Worm (Caenorhabditis elegans) whole organism, young adult: Measurements from ENCODE around the gene C03G6.6.

Experiments used
- B0019.2 ChIP-seq: fragments of 200-800 bp; sonication (Bioruptor generic); conservative IDR thresholded peaks from 2 replicates; pipeline ENCODE4 v1.3.6; 2022; ENCODE audit warnings: missing genetic modification reagents, missing genetic modification characterization, missing compliant biosample characterization
- B0261.1 ChIP-seq: sonication (generic microtip); optimal IDR thresholded peaks from 2 replicates; lab custom pipeline; 2016; ENCODE audit warnings: mild to moderate bottlenecking, missing genetic modification characterization, moderate library complexity, missing compliant biosample characterization
- F33H1.4 ChIP-seq: fragments of 200-800 bp; sonication (Bioruptor generic); IDR thresholded peaks from 2 replicates; pipeline ENCODE4 v1.3.6; 2022; ENCODE audit warnings: missing genetic modification reagents, missing genetic modification characterization, missing compliant biosample characterization
- F37B4.10 ChIP-seq: fragments of 200-800 bp; sonication (Bioruptor generic); IDR thresholded peaks from 2 replicates; pipeline ENCODE4 v1.3.6; 2022; ENCODE audit warnings: missing genetic modification characterization, missing compliant biosample characterization
- F39B2.1 ChIP-seq: fragments of 200-800 bp; sonication (Bioruptor generic); IDR thresholded peaks from 2 replicates; pipeline ENCODE4 v1.3.6; 2022; ENCODE audit warnings: missing genetic modification reagents, missing genetic modification characterization, missing compliant biosample characterization
- F49E8.2 ChIP-seq: sonication (generic microtip); optimal IDR thresholded peaks from 3 replicates; lab custom pipeline; 2017; ENCODE audit warnings: missing genetic modification characterization, mild to moderate bottlenecking, missing compliant biosample characterization, antibody characterized with exemption, moderate library complexity; ENCODE audit not compliant: insufficient read depth
- K12H6.12 ChIP-seq: fragments of 200-800 bp; sonication (Bioruptor generic); optimal IDR thresholded peaks from 2 replicates; lab custom pipeline; 2018; ENCODE audit warnings: mild to moderate bottlenecking, missing genetic modification characterization, missing compliant biosample characterization
- Y53F4B.3 ChIP-seq: fragments of 200-800 bp; sonication (Bioruptor generic); IDR thresholded peaks from 2 replicates; pipeline ENCODE4 v1.3.6; 2022; ENCODE audit warnings: missing genetic modification reagents, missing genetic modification characterization, missing compliant biosample characterization
- Y56A3A.18 ChIP-seq: fragments of 200-800 bp; sonication (Bioruptor generic); IDR thresholded peaks from 2 replicates; pipeline ENCODE4 v1.3.6; 2022; ENCODE audit warnings: missing genetic modification reagents, missing genetic modification characterization, missing compliant biosample characterization
- Y67H2A.10 ChIP-seq: fragments of 200-800 bp; sonication (Bioruptor generic); conservative IDR thresholded peaks from 2 replicates; pipeline ENCODE4 v1.3.6; 2022; ENCODE audit warnings: missing genetic modification reagents, missing genetic modification characterization, missing compliant biosample characterization
- Y95B8A.8 ChIP-seq: fragments of 200-800 bp; sonication (Bioruptor generic); IDR thresholded peaks from 2 replicates; pipeline ENCODE4 v1.3.6; 2022; ENCODE audit warnings: missing genetic modification reagents, missing genetic modification characterization, missing compliant biosample characterization
- ama-1 ChIP-seq, 3 experiments: fragments of 150-350 bp in 1 of 3; sonication (generic microtip) in 2 of 3; optimal IDR thresholded peaks; 2 replicates each; lab custom pipeline; 2014 to 2018; ENCODE audit warnings: missing biosample characterization in 2 of 3, missing genetic modification characterization in 2 of 3, missing genetic modification reagents in 2 of 3
- atf-7 ChIP-seq: sonication (generic microtip); optimal IDR thresholded peaks from 2 replicates; lab custom pipeline; 2017; ENCODE audit warnings: mild to moderate bottlenecking, missing genetic modification characterization, missing compliant biosample characterization
- attf-6 ChIP-seq: fragments of 200-800 bp; sonication (Bioruptor generic); IDR thresholded peaks from 2 replicates; pipeline ENCODE4 v1.3.6; 2022; ENCODE audit warnings: missing genetic modification reagents, missing genetic modification characterization, missing compliant biosample characterization
- bed-1 ChIP-seq: fragments of 200-800 bp; sonication (Bioruptor generic); IDR thresholded peaks from 2 replicates; pipeline ENCODE4 v1.3.6; 2022; ENCODE audit warnings: missing genetic modification reagents, missing genetic modification characterization, missing compliant biosample characterization
- ceh-27 ChIP-seq: fragments of 200-800 bp; sonication (Bioruptor generic); optimal IDR thresholded peaks from 2 replicates; lab custom pipeline; 2018; ENCODE audit warnings: mild to moderate bottlenecking, missing genetic modification characterization, moderate library complexity, missing compliant biosample characterization
- egl-18 ChIP-seq: fragments of 200-800 bp; sonication (Bioruptor generic); IDR thresholded peaks from 2 replicates; pipeline ENCODE4 v1.3.6; 2022; ENCODE audit warnings: missing genetic modification reagents, missing genetic modification characterization, missing compliant biosample characterization
- gei-17 ChIP-seq: fragments of 200-800 bp; sonication (Bioruptor generic); optimal IDR thresholded peaks from 2 replicates; lab custom pipeline; 2018; ENCODE audit warnings: mild to moderate bottlenecking, missing genetic modification characterization, missing compliant biosample characterization
- hlh-26 ChIP-seq: fragments of 200-800 bp; sonication (Bioruptor generic); conservative IDR thresholded peaks from 2 replicates; pipeline ENCODE4 v1.3.6; 2022; ENCODE audit warnings: missing genetic modification reagents, missing genetic modification characterization, missing compliant biosample characterization
- hmg-1.2 ChIP-seq: fragments of 200-800 bp; sonication (Bioruptor generic); IDR thresholded peaks from 2 replicates; pipeline ENCODE4 v1.3.6; 2022; ENCODE audit warnings: missing genetic modification reagents, missing genetic modification characterization, missing compliant biosample characterization
- lag-1 ChIP-seq: fragments of 200-800 bp; sonication (Bioruptor generic); IDR thresholded peaks from 2 replicates; pipeline ENCODE4 v1.3.6; 2022; ENCODE audit warnings: missing genetic modification reagents, missing genetic modification characterization, missing compliant biosample characterization
- lin-40 ChIP-seq: sonication (generic microtip); optimal IDR thresholded peaks from 2 replicates; lab custom pipeline; 2016; ENCODE audit warnings: missing genetic modification characterization, mild to moderate bottlenecking, missing compliant biosample characterization, missing genotype, missing genetic modification reagents
- lin-54 ChIP-seq: fragments of 200-800 bp; sonication (Bioruptor generic); optimal IDR thresholded peaks from 2 replicates; lab custom pipeline; 2018; ENCODE audit warnings: mild to moderate bottlenecking, missing genetic modification characterization, missing compliant biosample characterization
- lir-1 ChIP-seq: fragments of 200-800 bp; sonication (Bioruptor generic); conservative IDR thresholded peaks from 2 replicates; pipeline ENCODE4 v1.3.6; 2022; ENCODE audit warnings: missing genetic modification reagents, missing genetic modification characterization, missing compliant biosample characterization
- lsy-27 ChIP-seq: sonication (generic microtip); optimal IDR thresholded peaks from 2 replicates; lab custom pipeline; 2017; ENCODE audit warnings: missing genetic modification characterization, mild to moderate bottlenecking, missing compliant biosample characterization, antibody characterized with exemption, missing genotype, borderline replicate concordance; ENCODE audit not compliant: insufficient read depth
- mel-28 ChIP-seq: sonication (generic microtip); optimal IDR thresholded peaks from 2 replicates; lab custom pipeline; 2016; ENCODE audit warnings: borderline replicate concordance, mild to moderate bottlenecking, missing genetic modification characterization, missing compliant biosample characterization
- mxl-1 ChIP-seq: sonication (generic microtip); optimal IDR thresholded peaks from 2 replicates; lab custom pipeline; 2016; ENCODE audit warnings: missing genetic modification characterization, missing compliant biosample characterization
- nhr-27 ChIP-seq: fragments of 200-800 bp; sonication (Bioruptor generic); optimal IDR thresholded peaks from 2 replicates; lab custom pipeline; 2018; ENCODE audit warnings: mild to moderate bottlenecking, missing genetic modification characterization, moderate library complexity, missing compliant biosample characterization
- rcor-1 ChIP-seq: fragments of 200-800 bp; sonication (Bioruptor generic); IDR thresholded peaks from 2 replicates; pipeline ENCODE4 v1.3.6; 2022; ENCODE audit warnings: missing genetic modification reagents, missing genetic modification characterization, missing compliant biosample characterization
- rec-8 ChIP-seq, 2 experiments: sonication (generic microtip); optimal IDR thresholded peaks; 2 replicates each; lab custom pipeline; 2016; ENCODE audit warnings: mild to moderate bottlenecking in 2 of 2, missing genetic modification characterization in 2 of 2, missing genetic modification reagents in 2 of 2, missing genotype in 2 of 2, missing biosample characterization in 1 of 2, missing compliant biosample characterization in 1 of 2, moderate library complexity in 1 of 2
- repo-1 ChIP-seq: sonication (generic microtip); optimal IDR thresholded peaks from 2 replicates; lab custom pipeline; 2017; ENCODE audit warnings: mild to moderate bottlenecking, missing genetic modification characterization, missing compliant biosample characterization
- rpc-1 ChIP-seq, 2 experiments: fragments of 150-350 bp in 1 of 2; sonication (generic microtip) in 1 of 2; optimal IDR thresholded peaks; 2 replicates each; lab custom pipeline; 2014 to 2018; ENCODE audit warnings: missing biosample characterization in 1 of 2, missing genetic modification characterization in 1 of 2, missing genetic modification reagents in 1 of 2, missing genotype in 1 of 2
- snpc-4 ChIP-seq, 5 experiments: fragments of 150-350 bp in 1 of 5; sonication (generic microtip) in 4 of 5; optimal IDR thresholded peaks; 2 replicates each; lab custom pipeline; 2014 to 2018; ENCODE audit warnings: missing genetic modification characterization in 5 of 5, missing biosample characterization in 3 of 5, antibody characterized with exemption in 2 of 5, mild to moderate bottlenecking in 2 of 5, missing compliant biosample characterization in 2 of 5, missing genotype in 2 of 5, moderate library complexity in 2 of 5, missing genetic modification reagents in 1 of 5
- tbx-9 ChIP-seq: sonication (generic microtip); optimal IDR thresholded peaks from 2 replicates; lab custom pipeline; 2016; ENCODE audit warnings: borderline replicate concordance, missing genetic modification characterization, inconsistent platforms, missing compliant biosample characterization
- unc-62 ChIP-seq: fragments of 150-350 bp; optimal IDR thresholded peaks from 2 replicates; lab custom pipeline; 2014; ENCODE audit warnings: missing biosample characterization, missing genetic modification reagents, missing genetic modification characterization
- ztf-18 ChIP-seq: sonication (generic microtip); optimal IDR thresholded peaks from 2 replicates; lab custom pipeline; 2016; ENCODE audit warnings: missing genotype, mild to moderate bottlenecking, missing genetic modification characterization, missing compliant biosample characterization
- ztf-25 ChIP-seq: fragments of 200-800 bp; sonication (Bioruptor generic); IDR thresholded peaks from 2 replicates; pipeline ENCODE4 v1.3.6; 2022; ENCODE audit warnings: missing genetic modification reagents, missing genetic modification characterization, missing compliant biosample characterization

Gene C03G6.6

DNA sequence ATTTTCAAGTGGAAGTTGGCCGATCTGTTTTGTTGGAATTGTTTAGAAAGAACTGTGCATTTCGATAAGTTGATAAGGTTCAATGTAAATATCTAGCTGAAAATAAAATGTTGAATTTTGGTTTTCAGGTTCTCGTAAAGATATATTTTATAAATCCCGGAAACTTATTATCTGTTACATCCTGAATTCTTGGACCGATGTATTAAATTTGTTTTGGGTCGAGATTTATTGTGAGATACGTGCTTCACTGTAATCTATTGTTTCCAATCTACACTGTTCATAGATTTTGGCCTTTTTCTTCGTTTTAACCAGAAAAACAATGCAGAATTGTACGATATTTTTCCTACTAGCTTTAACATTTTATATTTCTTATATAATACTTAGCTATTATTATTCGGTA lies at the start of gene C03G6.6:
TSS of gene C03G6.6 (plus strand) at position 301 of the 400 bp plus-strand sequence.
- TF ChIP-seq repo-1 (no peak), lsy-27 (tag; lab: Kevin White, UChicago) (no peak), Y95B8A.8 (GFP tag; lab: Robert Waterston, UW) (no peak), Y67H2A.10 (GFP tag; lab: Robert Waterston, UW) (no peak)

- TF ChIP-seq tbx-9 (tag; lab: Kevin White, UChicago) (no peak), ama-1 (optimal IDR thresholded peaks at IDR 0.05; lab: Kevin White, UChicago) (no peak), ama-1 (GFP tag; optimal IDR thresholded peaks at IDR 0.05; lab: Kevin White, UChicago) (no peak), F37B4.10 (no peak), snpc-4 (GFP tag; optimal IDR thresholded peaks at IDR 0.05; lab: Kevin White, UChicago) (no peak), snpc-4 (tag; optimal IDR thresholded peaks at IDR 0.05; lab: Kevin White, UChicago) (no peak), ceh-27 (GFP tag; lab: Kevin White, UChicago) (no peak), B0019.2 (GFP tag; lab: Robert Waterston, UW) (no peak), ztf-18 (no peak), F33H1.4 (GFP tag; lab: Robert Waterston, UW) (no peak), ztf-25 (no peak), lin-54 (GFP tag; lab: Kevin White, UChicago) (no peak), Y56A3A.18 (GFP tag; lab: Robert Waterston, UW) (no peak), egl-18 (GFP tag; lab: Robert Waterston, UW) (no peak), rpc-1 (optimal IDR thresholded peaks at IDR 0.05; lab: Kevin White, UChicago) (no peak), rpc-1 (tag; optimal IDR thresholded peaks at IDR 0.05; lab: Kevin White, UChicago) (no peak), lin-40 (no peak), mel-28 (tag; lab: Kevin White, UChicago) (no peak), K12H6.12 (tag; lab: Kevin White, UChicago) (no peak), hlh-26 (GFP tag; lab: Robert Waterston, UW) (no peak), rec-8 (tag; optimal IDR thresholded peaks at IDR 0.05; lab: Kevin White, UChicago) (no peak)
- TF ChIP-seq, all 124 proteins: peak for 0
These were observed 44.0 kb upstream of the C03G6.6 start, which contains the start of gene srx-6 for ce11 chrV:7313233-7313632. TSS of gene srx-6 (minus strand) at chrV:7313333.

DNA sequence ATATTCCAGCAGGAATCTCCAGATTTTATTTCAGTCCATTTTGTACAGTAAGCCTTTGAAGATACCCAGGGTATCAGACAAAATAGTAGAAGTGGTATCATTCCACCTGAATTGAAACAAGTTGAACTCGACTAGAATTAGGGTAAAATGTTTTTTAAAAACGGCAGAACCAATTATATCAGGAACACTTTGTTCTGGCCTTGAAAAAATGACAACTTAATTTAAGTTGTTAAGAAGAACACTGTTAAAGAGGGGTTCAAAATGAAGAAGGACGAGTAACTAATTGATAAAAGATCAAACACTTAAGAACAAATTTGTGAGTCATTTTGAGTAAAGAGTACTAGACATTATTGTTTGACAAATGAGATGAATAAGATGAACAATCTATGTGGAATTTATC lies 36.3 kb upstream of the C03G6.6 start, which contains the start of gene lmd-4:
TSS of gene lmd-4 (minus strand) at position 101 of the 400 bp plus-strand sequence.
- no peak for TF ChIP-seq Y53F4B.3 (GFP tag; lab: Robert Waterston, UW)
- TF ChIP-seq, all 124 proteins: peak for 0

DNA sequence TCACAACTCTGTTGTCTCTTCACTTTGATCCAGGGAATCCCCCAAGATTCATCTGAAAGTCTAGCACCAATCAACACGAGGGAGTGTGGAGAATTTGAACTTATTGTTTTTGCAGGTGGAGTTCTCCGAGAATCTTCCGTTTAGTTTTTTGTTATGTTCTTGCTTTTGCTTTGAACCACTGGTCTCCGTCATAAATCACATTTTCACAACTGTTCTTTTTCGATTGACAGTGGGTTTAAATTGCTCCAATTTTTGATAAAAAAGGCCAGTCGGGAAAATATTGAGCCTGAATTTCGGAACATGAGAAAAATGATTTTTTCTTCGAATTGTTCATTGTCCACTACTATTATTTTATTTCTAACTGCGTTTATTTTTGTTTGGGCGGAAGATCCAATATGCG lies 35.3 kb upstream of the C03G6.6 start, which contains the start of gene F10G2.10:
TSS of gene F10G2.10 (plus strand) at position 301 of the 400 bp plus-strand sequence.
- TF ChIP-seq F39B2.1 (no peak), rpc-1 (optimal IDR thresholded peaks at IDR 0.05; lab: Kevin White, UChicago) (no peak), rpc-1 (tag; optimal IDR thresholded peaks at IDR 0.05; lab: Kevin White, UChicago) (no peak), lir-1 (GFP tag; lab: Robert Waterston, UW) (no peak), rcor-1 (GFP tag; lab: Robert Waterston, UW) (no peak), Y95B8A.8 (GFP tag; lab: Robert Waterston, UW) (no peak), atf-7 (tag; lab: Kevin White, UChicago) (no peak), bed-1 (GFP tag; lab: Robert Waterston, UW) (no peak), hmg-1.2 (GFP tag; lab: Robert Waterston, UW) (no peak), lag-1 (GFP tag; lab: Robert Waterston, UW) (no peak), ama-1 (optimal IDR thresholded peaks at IDR 0.05; lab: Kevin White, UChicago) (no peak), ama-1 (GFP tag; optimal IDR thresholded peaks at IDR 0.05; lab: Kevin White, UChicago) (no peak), tbx-9 (tag; lab: Kevin White, UChicago) (no peak), nhr-27 (tag; lab: Kevin White, UChicago) (no peak), gei-17 (no peak), attf-6 (GFP tag; lab: Robert Waterston, UW) (no peak), B0261.1 (tag; lab: Kevin White, UChicago) (no peak), mxl-1 (tag; lab: Kevin White, UChicago) (no peak), lin-40 (no peak), F49E8.2 (tag; lab: Kevin White, UChicago) (no peak), unc-62 (GFP tag; lab: Kevin White, UChicago) (no peak)
